Worm (Caenorhabditis elegans): ENCODE measurements around the gene T05A12.4.

Gene T05A12.4

ce11 chrIV:6887601-6888099 is at the start of gene T05A12.4, which contains the start of gene T05A12.3:
T05A12.4 (plus strand) TSS chrIV:6887948.
T05A12.3 (minus strand) TSS chrIV:6887651.
- TF ChIP-seq klf-2 (GFP tag; conservative IDR thresholded peaks at IDR 0.05) = no peak
- TF ChIP-seq T22C8.4 (GFP tag; IDR thresholded peaks at IDR 0.05) = no peak
- TF ChIP-seq ztf-23 (GFP tag; IDR thresholded peaks at IDR 0.05) = no peak
- no peak for TF ChIP-seq cog-1 (tag; optimal IDR thresholded peaks at IDR 0.05)
- TF ChIP-seq ref-1 (GFP tag; conservative IDR thresholded peaks at IDR 0.05) = no peak
- TF ChIP-seq ztf-29 (GFP tag; IDR thresholded peaks at IDR 0.05) = no peak
- TF ChIP-seq med-1 (GFP tag; optimal IDR thresholded peaks at IDR 0.05; ENCODE audit: insufficient read depth) = no peak
- TF ChIP-seq tab-1 (GFP tag; IDR thresholded peaks at IDR 0.05) = no peak
- no peak for TF ChIP-seq flt-1 (GFP tag; IDR thresholded peaks at IDR 0.05)

ce11 chrIV:6839091-6839522 is 48.6 kb upstream of the T05A12.4 start:
- TF ChIP-seq flt-1 (GFP tag; IDR thresholded peaks at IDR 0.05) (no peak), ztf-29 (GFP tag; IDR thresholded peaks at IDR 0.05) (no peak), klf-2 (GFP tag; conservative IDR thresholded peaks at IDR 0.05) (no peak), ztf-23 (GFP tag; IDR thresholded peaks at IDR 0.05) (no peak), tab-1 (GFP tag; IDR thresholded peaks at IDR 0.05) (no peak), med-1 (GFP tag; optimal IDR thresholded peaks at IDR 0.05; ENCODE audit: insufficient read depth) (no peak), ref-1 (GFP tag; conservative IDR thresholded peaks at IDR 0.05) (no peak), cog-1 (tag; optimal IDR thresholded peaks at IDR 0.05) (no peak), T22C8.4 (GFP tag; IDR thresholded peaks at IDR 0.05) (no peak)

- TF ChIP-seq T22C8.4 (GFP tag; IDR thresholded peaks at IDR 0.05) (no peak), ztf-29 (GFP tag; IDR thresholded peaks at IDR 0.05) (no peak), ref-1 (GFP tag; conservative IDR thresholded peaks at IDR 0.05) (no peak), cog-1 (tag; optimal IDR thresholded peaks at IDR 0.05) (no peak), klf-2 (GFP tag; conservative IDR thresholded peaks at IDR 0.05) (no peak), tab-1 (GFP tag; IDR thresholded peaks at IDR 0.05) (no peak), flt-1 (GFP tag; IDR thresholded peaks at IDR 0.05) (no peak), ztf-23 (GFP tag; IDR thresholded peaks at IDR 0.05) (no peak), med-1 (GFP tag; optimal IDR thresholded peaks at IDR 0.05; ENCODE audit: insufficient read depth) (no peak)
These were observed 46.0 kb upstream of the T05A12.4 start for ce11 chrIV:6841562-6842282.

ce11 chrIV:6842470-6843008 is 45.2 kb upstream of the T05A12.4 start, which contains the start of gene lip-1:
lip-1 (plus strand) TSS chrIV:6842958.
- no peak for TF ChIP-seq klf-2 (GFP tag; conservative IDR thresholded peaks at IDR 0.05)
- TF ChIP-seq cog-1 (tag; optimal IDR thresholded peaks at IDR 0.05) = no peak
- TF ChIP-seq ref-1 (GFP tag; conservative IDR thresholded peaks at IDR 0.05) = no peak
- TF ChIP-seq ztf-23 (GFP tag; IDR thresholded peaks at IDR 0.05) = no peak
- no peak for TF ChIP-seq med-1 (GFP tag; optimal IDR thresholded peaks at IDR 0.05; ENCODE audit: insufficient read depth)
- no peak for TF ChIP-seq T22C8.4 (GFP tag; IDR thresholded peaks at IDR 0.05)
- no peak for TF ChIP-seq ztf-29 (GFP tag; IDR thresholded peaks at IDR 0.05)
- no peak for TF ChIP-seq flt-1 (GFP tag; IDR thresholded peaks at IDR 0.05)
- no peak for TF ChIP-seq tab-1 (GFP tag; IDR thresholded peaks at IDR 0.05)

- TF ChIP-seq ztf-29 (GFP tag; IDR thresholded peaks at IDR 0.05) (no peak), med-1 (GFP tag; optimal IDR thresholded peaks at IDR 0.05; ENCODE audit: insufficient read depth) (no peak), ref-1 (GFP tag; conservative IDR thresholded peaks at IDR 0.05) (no peak), cog-1 (tag; optimal IDR thresholded peaks at IDR 0.05) (no peak), T22C8.4 (GFP tag; IDR thresholded peaks at IDR 0.05) (no peak), ztf-23 (GFP tag; IDR thresholded peaks at IDR 0.05) (no peak), flt-1 (GFP tag; IDR thresholded peaks at IDR 0.05) (no peak), tab-1 (GFP tag; IDR thresholded peaks at IDR 0.05) (no peak), klf-2 (GFP tag; conservative IDR thresholded peaks at IDR 0.05) (no peak)
These were observed 35.0 kb upstream of the T05A12.4 start for ce11 chrIV:6852727-6853126.

- TF ChIP-seq med-1 (GFP tag; optimal IDR thresholded peaks at IDR 0.05; ENCODE audit: insufficient read depth) (no peak), klf-2 (GFP tag; conservative IDR thresholded peaks at IDR 0.05) (no peak), ztf-23 (GFP tag; IDR thresholded peaks at IDR 0.05) (no peak), flt-1 (GFP tag; IDR thresholded peaks at IDR 0.05) (no peak), ref-1 (GFP tag; conservative IDR thresholded peaks at IDR 0.05) (no peak), cog-1 (tag; optimal IDR thresholded peaks at IDR 0.05) (no peak), tab-1 (GFP tag; IDR thresholded peaks at IDR 0.05) (no peak), T22C8.4 (GFP tag; IDR thresholded peaks at IDR 0.05) (no peak), ztf-29 (GFP tag; IDR thresholded peaks at IDR 0.05) (no peak)
These were observed 28.5 kb upstream of the T05A12.4 start, which contains the start of gene R13H7.2 for ce11 chrIV:6859270-6859669. R13H7.2 (minus strand) TSS chrIV:6859370.

- TF ChIP-seq ztf-23 (GFP tag; IDR thresholded peaks at IDR 0.05) (no peak), ref-1 (GFP tag; conservative IDR thresholded peaks at IDR 0.05) (no peak), klf-2 (GFP tag; conservative IDR thresholded peaks at IDR 0.05) (no peak), ztf-29 (GFP tag; IDR thresholded peaks at IDR 0.05) (no peak), med-1 (GFP tag; optimal IDR thresholded peaks at IDR 0.05; ENCODE audit: insufficient read depth) (no peak), tab-1 (GFP tag; IDR thresholded peaks at IDR 0.05) (no peak), T22C8.4 (GFP tag; IDR thresholded peaks at IDR 0.05) (no peak), flt-1 (GFP tag; IDR thresholded peaks at IDR 0.05) (no peak), cog-1 (tag; optimal IDR thresholded peaks at IDR 0.05) (no peak)
These were observed 20.0 kb upstream of the T05A12.4 start, which contains the start of gene srx-20 for ce11 chrIV:6867791-6868190. srx-20 (plus strand) TSS chrIV:6868091.

ce11 chrIV:6872958-6873357 is 14.8 kb upstream of the T05A12.4 start, which contains the start of gene srx-19:
srx-19 (plus strand) TSS chrIV:6873258.
- TF ChIP-seq klf-2 (GFP tag; conservative IDR thresholded peaks at IDR 0.05) (no peak), ztf-29 (GFP tag; IDR thresholded peaks at IDR 0.05) (no peak), med-1 (GFP tag; optimal IDR thresholded peaks at IDR 0.05; ENCODE audit: insufficient read depth) (no peak), tab-1 (GFP tag; IDR thresholded peaks at IDR 0.05) (no peak), cog-1 (tag; optimal IDR thresholded peaks at IDR 0.05) (no peak), ref-1 (GFP tag; conservative IDR thresholded peaks at IDR 0.05) (no peak), ztf-23 (GFP tag; IDR thresholded peaks at IDR 0.05) (no peak), T22C8.4 (GFP tag; IDR thresholded peaks at IDR 0.05) (no peak), flt-1 (GFP tag; IDR thresholded peaks at IDR 0.05) (no peak)

All from whole organism, midembryonic.